Worm (Caenorhabditis elegans): Measurements from ENCODE around the gene stip-1.
A peak's percentile ranks its signal among the peaks of the same experiment; 100 is the strongest.

stip-1 gene

ce11 chrII:10390250-10390821 lies 40.5 kb upstream of the stip-1 start (continued):
- TF ChIP-seq dpl-1 (GFP tag; optimal IDR thresholded peaks at IDR 0.05), result peak in 1 of 3 experiments; percentile 19
- no peak for TF ChIP-seq ceh-90 (tag; optimal IDR thresholded peaks at IDR 0.05)
- no peak for TF ChIP-seq lin-13 (GFP tag; optimal IDR thresholded peaks at IDR 0.05)
- no peak for TF ChIP-seq elt-2 (tag; optimal IDR thresholded peaks at IDR 0.05)
- TF ChIP-seq aly-2 (tag; optimal IDR thresholded peaks at IDR 0.05), result no peak
- TF ChIP-seq efl-1 (optimal IDR thresholded peaks at IDR 0.05), result peak in 1 of 2 experiments; percentile 20
- peak in 1 of 2 experiments; percentile 63 for TF ChIP-seq efl-1 (GFP tag; optimal IDR thresholded peaks at IDR 0.05 in 1 of 2)
- peak; percentile 17 for TF ChIP-seq mep-1 (tag; optimal IDR thresholded peaks at IDR 0.05)
- TF ChIP-seq fkh-8 (tag; optimal IDR thresholded peaks at IDR 0.05), result no peak
- peak; percentile 32 for TF ChIP-seq fos-1 (tag; optimal IDR thresholded peaks at IDR 0.05)
- peak; percentile 79 for TF ChIP-seq nhr-85 (tag)

- TF ChIP-seq hlh-17 (GFP tag; optimal IDR thresholded peaks at IDR 0.05; ENCODE audit: borderline replicate concordance) (no peak), dpl-1 (GFP tag; optimal IDR thresholded peaks at IDR 0.05) (no peak), fkh-10 (GFP tag; optimal IDR thresholded peaks at IDR 0.05) (no peak), C16A3.4 (tag; optimal IDR thresholded peaks at IDR 0.05) (peak; percentile 9), isw-1 (GFP tag; IDR thresholded peaks at IDR 0.05) (no peak), nhr-20 (tag; optimal IDR thresholded peaks at IDR 0.05) (peak; percentile 63), ets-5 (GFP tag; IDR thresholded peaks at IDR 0.05) (no peak), snu-23 (GFP tag; optimal IDR thresholded peaks at IDR 0.05) (peak; percentile 40), sox-4 (tag; optimal IDR thresholded peaks at IDR 0.05) (no peak), mdl-1 (tag; optimal IDR thresholded peaks at IDR 0.05) (peak in 1 of 2 experiments; percentile 67), fkh-8 (tag; optimal IDR thresholded peaks at IDR 0.05) (no peak), hlh-4 (tag; optimal IDR thresholded peaks at IDR 0.05) (no peak), nhr-90 (tag; optimal IDR thresholded peaks at IDR 0.05; ENCODE audit: poor library complexity) (peak; percentile 12), ztf-4 (tag; optimal IDR thresholded peaks at IDR 0.05) (peak; percentile 12), nhr-237 (tag; optimal IDR thresholded peaks at IDR 0.05) (no peak), lin-13 (GFP tag; optimal IDR thresholded peaks at IDR 0.05) (no peak), mef-2 (tag; optimal IDR thresholded peaks at IDR 0.05) (no peak), nhr-85 (tag) (peak; percentile 11), sptf-1 (tag; optimal IDR thresholded peaks at IDR 0.05) (no peak), zag-1 (tag; optimal IDR thresholded peaks at IDR 0.05) (no peak), efl-1 (optimal IDR thresholded peaks at IDR 0.05) (no peak), efl-1 (GFP tag; optimal IDR thresholded peaks at IDR 0.05 in 1 of 2) (peak in 1 of 2 experiments; percentile 93), rnt-1 (tag; optimal IDR thresholded peaks at IDR 0.05) (peak; percentile 38), skn-1 (tag; optimal IDR thresholded peaks at IDR 0.05) (no peak), nhr-76 (tag; optimal IDR thresholded peaks at IDR 0.05) (no peak), elt-2 (tag; optimal IDR thresholded peaks at IDR 0.05) (peak; percentile 86), lin-14 (GFP tag; optimal IDR thresholded peaks at IDR 0.05) (peak; percentile 68), swsn-7 (tag; optimal IDR thresholded peaks at IDR 0.05) (peak; percentile 17), nhr-19 (GFP tag; conservative IDR thresholded peaks at IDR 0.05) (peak; percentile 86), lin-15B (tag; optimal IDR thresholded peaks at IDR 0.05) (no peak), pax-3 (tag; optimal IDR thresholded peaks at IDR 0.05) (no peak), aha-1 (tag; optimal IDR thresholded peaks at IDR 0.05) (no peak), ceh-8 (GFP tag; optimal IDR thresholded peaks at IDR 0.05) (no peak), unc-130 (tag; optimal IDR thresholded peaks at IDR 0.05) (peak; percentile 4), ceh-63 (GFP tag; optimal IDR thresholded peaks at IDR 0.05) (no peak), ceh-82 (tag; optimal IDR thresholded peaks at IDR 0.05) (no peak), ama-1 (optimal IDR thresholded peaks at IDR 0.05) (peak; percentile 54), lin-35 (GFP tag; optimal IDR thresholded peaks at IDR 0.05) (peak in 1 of 2 experiments; percentile 61), Y116A8C.19 (tag; optimal IDR thresholded peaks at IDR 0.05; ENCODE audit: borderline replicate concordance) (no peak), efl-3 (GFP tag; optimal IDR thresholded peaks at IDR 0.05) (no peak), egl-13 (tag; optimal IDR thresholded peaks at IDR 0.05) (no peak), mep-1 (tag; optimal IDR thresholded peaks at IDR 0.05) (peak; percentile 48), dsc-1 (tag; optimal IDR thresholded peaks at IDR 0.05) (no peak), nhr-28 (tag; optimal IDR thresholded peaks at IDR 0.05) (no peak), nhr-71 (tag; optimal IDR thresholded peaks at IDR 0.05) (peak; percentile 55), irx-1 (tag; optimal IDR thresholded peaks at IDR 0.05) (no peak), F16B12.6 (tag; optimal IDR thresholded peaks at IDR 0.05) (no peak), xbp-1 (tag; optimal IDR thresholded peaks at IDR 0.05) (no peak)
Measured at ce11 chrII:10389776-10390175, 40.0 kb upstream of the stip-1 start.
